Worm (Caenorhabditis elegans) whole organism, midembryonic: ENCODE results near the gene hxk-3.

Experiments
- T22C8.4 ChIP-seq: fragments of 200-800 bp; sonication (Bioruptor generic); IDR thresholded peaks from 2 replicates; pipeline ENCODE4 v1.3.6; 2022; ENCODE audit warnings: missing genetic modification characterization, missing compliant biosample characterization
- flt-1 ChIP-seq: fragments of 200-800 bp; sonication (Bioruptor generic); IDR thresholded peaks from 2 replicates; pipeline ENCODE4 v1.3.6; 2022; ENCODE audit warnings: missing genetic modification characterization, missing compliant biosample characterization
- klf-2 ChIP-seq: fragments of 200-800 bp; sonication (Bioruptor generic); conservative IDR thresholded peaks from 2 replicates; pipeline ENCODE4 v1.3.6; 2022; ENCODE audit warnings: missing genetic modification reagents, missing genetic modification characterization, missing compliant biosample characterization
- med-1 ChIP-seq: sonication (generic microtip); optimal IDR thresholded peaks from 2 replicates; lab custom pipeline; 2017; ENCODE audit warnings: missing genetic modification characterization, mild to moderate bottlenecking, missing compliant biosample characterization, antibody characterized with exemption, missing genetic modification reagents; ENCODE audit not compliant: insufficient read depth
- ref-1 ChIP-seq: fragments of 200-800 bp; sonication (Bioruptor generic); conservative IDR thresholded peaks from 2 replicates; pipeline ENCODE4 v1.3.6; 2022; ENCODE audit warnings: missing genetic modification reagents, missing genetic modification characterization, missing compliant biosample characterization

- TF ChIP-seq ref-1 (GFP tag; lab: Robert Waterston, UW) (peak; percentile 22; the same call in 1 of the 2 replicates), med-1 (GFP tag; lab: Kevin White, UChicago) (no peak), flt-1 (no peak), klf-2 (no peak), T22C8.4 (no peak)
Observed at ce11 chrIV:1497448-1497847, at the start of gene hxk-3.
